Fruit fly (Drosophila melanogaster) whole organism, embryonic: ENCODE data around the gene fusl.

Experiments
- Atf6 ChIP-seq: fragments of 200-800 bp; sonication (Bioruptor generic); IDR thresholded peaks from 2 replicates; pipeline ENCODE4 v1.3.6; 2022; ENCODE audit warnings: missing biosample characterization, missing genetic modification characterization
- Blimp-1 ChIP-seq: fragments of 200-800 bp; sonication (Bioruptor generic); optimal IDR thresholded peaks from 3 replicates; lab custom pipeline; 2018; ENCODE audit warnings: missing biosample characterization, missing genetic modification characterization, mild to moderate bottlenecking, moderate library complexity, missing genetic modification reagents
- CG10209 ChIP-seq: fragments of 200-800 bp; sonication (Bioruptor generic); optimal IDR thresholded peaks from 3 replicates; lab custom pipeline; 2017; ENCODE audit warnings: missing biosample characterization, mild to moderate bottlenecking, missing genetic modification characterization, missing genetic modification reagents
- CG10462 ChIP-seq: fragments of 200-800 bp; sonication (Bioruptor generic); optimal IDR thresholded peaks from 2 replicates; lab custom pipeline; 2016; ENCODE audit warnings: missing biosample characterization, missing genetic modification characterization
- CG11093 ChIP-seq: fragments of 200-800 bp; sonication (Bioruptor generic); IDR thresholded peaks from 3 replicates; pipeline ENCODE4 v1.3.6; 2022; ENCODE audit warnings: missing biosample characterization, missing genetic modification characterization
- CG11398 ChIP-seq: fragments of 200-800 bp; sonication (Bioruptor generic); optimal IDR thresholded peaks from 2 replicates; lab custom pipeline; 2016; ENCODE audit warnings: missing biosample characterization, missing genetic modification characterization
- CG1647 ChIP-seq: fragments of 200-800 bp; sonication (Bioruptor generic); optimal IDR thresholded peaks from 3 replicates; lab custom pipeline; 2016; ENCODE audit warnings: missing biosample characterization, missing genetic modification characterization
- CG17385 ChIP-seq: fragments of 200-800 bp; sonication (Bioruptor generic); optimal IDR thresholded peaks from 3 replicates; lab custom pipeline; 2018; ENCODE audit warnings: missing biosample characterization, mild to moderate bottlenecking, missing genetic modification characterization
- CG2199 ChIP-seq: fragments of 200-800 bp; sonication (Bioruptor generic); IDR thresholded peaks from 3 replicates; pipeline ENCODE4 v1.3.6; 2022; ENCODE audit warnings: missing biosample characterization, missing genetic modification characterization
- CG2712 ChIP-seq: fragments of 200-800 bp; optimal IDR thresholded peaks from 3 replicates; lab custom pipeline; 2019; ENCODE audit warnings: missing biosample characterization, mild to moderate bottlenecking, missing genetic modification characterization, moderate library complexity
- CG2875 ChIP-seq: fragments of 200-800 bp; sonication (Bioruptor generic); optimal IDR thresholded peaks from 2 replicates; lab custom pipeline; 2017; ENCODE audit warnings: missing biosample characterization, mild to moderate bottlenecking, missing genetic modification characterization, missing genetic modification reagents
- CG32772 ChIP-seq: fragments of 200-800 bp; sonication (Bioruptor generic); IDR thresholded peaks from 2 replicates; pipeline ENCODE4 v1.3.6; 2022; ENCODE audit warnings: missing biosample characterization, missing genetic modification characterization
- CG4282 ChIP-seq: fragments of 200-800 bp; sonication (Bioruptor generic); optimal IDR thresholded peaks from 2 replicates; lab custom pipeline; 2016; ENCODE audit warnings: missing biosample characterization, missing genetic modification characterization
- CG4360 ChIP-seq: fragments of 200-800 bp; sonication (Bioruptor generic); IDR thresholded peaks from 2 replicates; pipeline ENCODE4 v1.3.6; 2022; ENCODE audit warnings: missing biosample characterization, missing genetic modification characterization
- CG5180 ChIP-seq: fragments of 200-800 bp; sonication (Bioruptor generic); optimal IDR thresholded peaks from 3 replicates; lab custom pipeline; 2017; ENCODE audit warnings: missing biosample characterization, missing genetic modification characterization, mild to moderate bottlenecking, moderate library complexity, missing genetic modification reagents
- CG5953 ChIP-seq: fragments of 200-800 bp; sonication (Bioruptor generic); IDR thresholded peaks from 2 replicates; pipeline ENCODE4 v1.3.6; 2022; ENCODE audit warnings: missing biosample characterization, missing genetic modification characterization
- CG6272 ChIP-seq: fragments of 200-800 bp; sonication (Bioruptor generic); IDR thresholded peaks from 2 replicates; pipeline ENCODE4 v1.3.6; 2022; ENCODE audit warnings: missing biosample characterization, missing genetic modification characterization
- CG7372 ChIP-seq: fragments of 200-800 bp; sonication (Bioruptor generic); IDR thresholded peaks from 2 replicates; pipeline ENCODE4 v1.3.6; 2022; ENCODE audit warnings: missing biosample characterization, missing genetic modification characterization
- CG8281 ChIP-seq: fragments of 200-800 bp; sonication (Bioruptor generic); optimal IDR thresholded peaks from 2 replicates; lab custom pipeline; 2018; ENCODE audit warnings: missing biosample characterization, mild to moderate bottlenecking, missing genetic modification characterization, moderate library complexity
- CTCF ChIP-seq: fragments of 200-800 bp; sonication (Bioruptor generic); optimal IDR thresholded peaks from 2 replicates; lab custom pipeline; 2017; ENCODE audit warnings: missing biosample characterization, mild to moderate bottlenecking, missing genetic modification characterization, moderate library complexity
- Eip74EF ChIP-seq, 2 experiments: fragments of 200-800 bp in 1 of 2; fragments of >200 bp in 1 of 2; sonication (Bioruptor generic) in 1 of 2; optimal IDR thresholded peaks; 2 replicates each; lab custom pipeline; 2017 to 2019; ENCODE audit warnings: missing biosample characterization in 2 of 2, missing genetic modification characterization in 2 of 2, mild to moderate bottlenecking in 1 of 2, moderate library complexity in 1 of 2
- Fer2 ChIP-seq: fragments of 200-800 bp; sonication (Bioruptor generic); optimal IDR thresholded peaks from 2 replicates; lab custom pipeline; 2018; ENCODE audit warnings: missing biosample characterization, mild to moderate bottlenecking, missing genetic modification characterization, moderate library complexity
- Gsc ChIP-seq: fragments of 200-800 bp; sonication (Bioruptor generic); IDR thresholded peaks from 2 replicates; pipeline ENCODE4 v1.3.6; 2022; ENCODE audit warnings: missing biosample characterization, missing genetic modification characterization
- HHEX ChIP-seq: fragments of 200-800 bp; sonication (Bioruptor generic); optimal IDR thresholded peaks from 3 replicates; lab custom pipeline; 2017; ENCODE audit warnings: missing biosample characterization, mild to moderate bottlenecking, missing genetic modification characterization, missing genetic modification reagents
- HLH3B ChIP-seq: fragments of 200-800 bp; sonication (Bioruptor generic); IDR thresholded peaks from 2 replicates; pipeline ENCODE4 v1.3.6; 2022; ENCODE audit warnings: missing biosample characterization, missing genetic modification characterization
- HmgZ ChIP-seq: fragments of 200-800 bp; sonication (Bioruptor generic); optimal IDR thresholded peaks from 2 replicates; lab custom pipeline; 2018; ENCODE audit warnings: missing biosample characterization, mild to moderate bottlenecking, missing genetic modification characterization
- Hr51 ChIP-seq, 2 experiments: fragments of 200-800 bp; sonication (Bioruptor generic); optimal IDR thresholded peaks; 2 replicates in 1 of 2; 3 replicates in 1 of 2; lab custom pipeline; 2016 to 2018; ENCODE audit warnings: missing biosample characterization in 2 of 2, missing genetic modification characterization in 2 of 2, mild to moderate bottlenecking in 1 of 2, moderate library complexity in 1 of 2
- Hr78 ChIP-seq, 2 experiments: fragments of 200-800 bp in 1 of 2; fragments of >200 bp in 1 of 2; sonication (Bioruptor generic) in 1 of 2; optimal IDR thresholded peaks; 2 replicates each; lab custom pipeline; 2017 to 2019; ENCODE audit warnings: missing biosample characterization in 2 of 2, missing genetic modification characterization in 2 of 2, mild to moderate bottlenecking in 1 of 2, moderate library complexity in 1 of 2
- MBD-R2 ChIP-seq: fragments of 200-800 bp; sonication (Bioruptor generic); IDR thresholded peaks from 2 replicates; pipeline ENCODE4 v1.3.6; 2022; ENCODE audit warnings: missing biosample characterization, missing genetic modification characterization
- Med ChIP-seq: fragments of 200-800 bp; sonication (Bioruptor generic); peaks from one replicate; lab custom pipeline; 2016; ENCODE audit warnings: missing biosample characterization, missing genetic modification characterization, mild to moderate bottlenecking, inconsistent platforms, moderate library complexity
- Pdp1 ChIP-seq, 2 experiments: fragments of 200-800 bp; sonication (Bioruptor generic); optimal IDR thresholded peaks; 3 replicates each; lab custom pipeline; 2016; ENCODE audit warnings: missing biosample characterization in 2 of 2, missing genetic modification characterization in 2 of 2, mild to moderate bottlenecking in 1 of 2, moderate library complexity in 1 of 2
- TFAM ChIP-seq: fragments of 200-800 bp; sonication (Bioruptor generic); optimal IDR thresholded peaks from 2 replicates; lab custom pipeline; 2017; ENCODE audit warnings: missing biosample characterization, missing genetic modification characterization, inconsistent platforms
- al ChIP-seq: fragments of 200-800 bp; sonication (Bioruptor generic); IDR thresholded peaks from 2 replicates; pipeline ENCODE4 v1.3.6; 2022; ENCODE audit warnings: missing biosample characterization, missing genetic modification characterization
- aop ChIP-seq: fragments of 200-800 bp; sonication (Bioruptor generic); IDR thresholded peaks from 2 replicates; pipeline ENCODE4 v1.3.6; 2022; ENCODE audit warnings: missing biosample characterization, missing genetic modification characterization
- cg ChIP-seq: fragments of 200-800 bp; sonication (Bioruptor generic); optimal IDR thresholded peaks from 3 replicates; lab custom pipeline; 2019; ENCODE audit warnings: missing biosample characterization, mild to moderate bottlenecking, missing genetic modification characterization, moderate library complexity
- corto ChIP-seq: fragments of 200-800 bp; sonication (Bioruptor generic); optimal IDR thresholded peaks from 2 replicates; lab custom pipeline; 2016; ENCODE audit warnings: missing biosample characterization, mild to moderate bottlenecking, missing genetic modification characterization, moderate library complexity
- fd102C ChIP-seq: fragments of 200-800 bp; sonication (Bioruptor generic); optimal IDR thresholded peaks from 2 replicates; lab custom pipeline; 2018; ENCODE audit warnings: missing biosample characterization, mild to moderate bottlenecking, missing genetic modification characterization, moderate library complexity
- ftz-f1 ChIP-seq: fragments of 200-800 bp; sonication (Bioruptor generic); optimal IDR thresholded peaks from 2 replicates; lab custom pipeline; 2016; ENCODE audit warnings: missing biosample characterization, missing genetic modification characterization
- grau ChIP-seq: fragments of 200-800 bp; optimal IDR thresholded peaks from 3 replicates; lab custom pipeline; 2019; ENCODE audit warnings: missing biosample characterization, mild to moderate bottlenecking, missing genetic modification characterization, moderate library complexity
- lilli ChIP-seq: fragments of 200-800 bp; sonication (Bioruptor generic); optimal IDR thresholded peaks from 3 replicates; lab custom pipeline; 2016; ENCODE audit warnings: missing biosample characterization, missing genetic modification characterization
- nerfin-2 ChIP-seq: fragments of 200-800 bp; sonication (Bioruptor generic); IDR thresholded peaks from 2 replicates; pipeline ENCODE4 v1.3.6; 2022; ENCODE audit warnings: missing biosample characterization, missing genetic modification characterization; ENCODE audit not compliant: partially characterized antibody
- pan ChIP-seq, 4 experiments: fragments of >200 bp in 3 of 4; fragments of 200-800 bp in 1 of 4; sonication (Bioruptor generic) in 1 of 4; optimal IDR thresholded peaks in 3 of 4; IDR thresholded peaks in 1 of 4; 2 replicates each; pipeline versions ENCODE4 v1.3.6 to Lab custom; 2017 to 2022; ENCODE audit warnings: missing biosample characterization in 2 of 4, missing genetic modification characterization in 2 of 4, mixed read lengths in 1 of 4
- sc ChIP-seq, 3 experiments: fragments of >200 bp in 2 of 3; fragments of 200-800 bp in 1 of 3; sonication (Bioruptor generic) in 1 of 3; optimal IDR thresholded peaks; 2 replicates in 2 of 3; 3 replicates in 1 of 3; lab custom pipeline; 2017; ENCODE audit warnings: mild to moderate bottlenecking in 1 of 3, missing biosample characterization in 1 of 3, missing genetic modification characterization in 1 of 3, missing genetic modification reagents in 1 of 3
- sqz ChIP-seq: fragments of 200-800 bp; sonication (Bioruptor generic); optimal IDR thresholded peaks from 3 replicates; lab custom pipeline; 2018; ENCODE audit warnings: missing biosample characterization, mild to moderate bottlenecking, missing genetic modification characterization
- ssp ChIP-seq: fragments of 200-800 bp; sonication (Bioruptor generic); IDR thresholded peaks from 2 replicates; pipeline ENCODE4 v1.3.6; 2022; ENCODE audit warnings: missing biosample characterization, missing genetic modification characterization
- tin ChIP-seq: fragments of 200-800 bp; sonication (Bioruptor generic); optimal IDR thresholded peaks from 3 replicates; lab custom pipeline; 2016; ENCODE audit warnings: missing biosample characterization, missing genetic modification characterization
- zfh2 ChIP-seq: fragments of 200-800 bp; sonication (Bioruptor generic); optimal IDR thresholded peaks from 2 replicates; lab custom pipeline; 2016; ENCODE audit warnings: missing biosample characterization, missing genetic modification characterization

The fusl gene

dm6 chr2L:5306373-5306997 lies 31.4 kb downstream of the fusl start (continued):
- TF ChIP-seq CG10462 (GFP tag; lab: Kevin White, UChicago) (no peak), CTCF (GFP tag; lab: Kevin White, UChicago) (peak; percentile 23), lilli (GFP tag; lab: Kevin White, UChicago) (no peak), nerfin-2 (GFP tag; lab: Robert Waterston, UW) (no peak), cg (GFP tag; lab: Kevin White, UChicago) (peak; percentile 90), CG32772 (GFP tag; lab: Robert Waterston, UW) (no peak), CG1647 (GFP tag; lab: Kevin White, UChicago) (no peak), Pdp1 (GFP tag; optimal IDR thresholded peaks at IDR 0.05; lab: Kevin White, UChicago) (peak in 1 of 2 experiments; percentile 91), MBD-R2 (0 out of 2 replicates have a peak, but pooled peaks have one; percentile 23), HLH3B (GFP tag; lab: Robert Waterston, UW) (no peak), pan (optimal IDR thresholded peaks at IDR 0.05; lab: Kevin White, UChicago) (no peak), pan (GFP tag; optimal IDR thresholded peaks at IDR 0.05 in 1 of 2, IDR thresholded peaks at IDR 0.05 in 1 of 2) (peak in 1 of 2 experiments; percentile 15), Fer2 (tag; lab: Kevin White, UChicago) (no peak), corto (GFP tag; lab: Kevin White, UChicago) (no peak), Hr78 (GFP tag; optimal IDR thresholded peaks at IDR 0.05; lab: Kevin White, UChicago) (peak in 1 of 2 experiments; percentile 10), sqz (GFP tag; lab: Kevin White, UChicago) (no peak), Eip74EF (GFP tag; optimal IDR thresholded peaks at IDR 0.05; lab: Kevin White, UChicago) (no peak), CG2199 (GFP tag; lab: Robert Waterston, UW) (0 out of 3 replicates have a peak, but pooled peaks have one; percentile 48), CG10209 (GFP tag; lab: Kevin White, UChicago) (no peak), sc (optimal IDR thresholded peaks at IDR 0.05; lab: Kevin White, UChicago) (no peak), sc (GFP tag; optimal IDR thresholded peaks at IDR 0.05; lab: Kevin White, UChicago) (no peak), CG11093 (GFP tag; lab: Robert Waterston, UW) (no peak), Blimp-1 (GFP tag; lab: Kevin White, UChicago) (peak; percentile 18), tin (GFP tag; lab: Kevin White, UChicago) (no peak), ftz-f1 (peak; percentile 59)

dm6 chr2L:5305240-5305875 lies 32.5 kb downstream of the fusl start:
- no peak for TF ChIP-seq al (GFP tag; lab: Robert Waterston, UW)
- peak; percentile 100 for TF ChIP-seq CG5180 (GFP tag; lab: Kevin White, UChicago)
- no peak for TF ChIP-seq CG17385
- no peak for TF ChIP-seq Hr51 (GFP tag; optimal IDR thresholded peaks at IDR 0.05; lab: Kevin White, UChicago)
- TF ChIP-seq CG11398 (GFP tag; lab: Kevin White, UChicago), result no peak
- TF ChIP-seq CG7372 (GFP tag; lab: Robert Waterston, UW), result no peak
- TF ChIP-seq CG4282 (GFP tag; lab: Kevin White, UChicago), result no peak
- TF ChIP-seq grau (tag; lab: Kevin White, UChicago), result no peak
- peak; percentile 71 for TF ChIP-seq Med (GFP tag; lab: Kevin White, UChicago)
- TF ChIP-seq TFAM (GFP tag; lab: Kevin White, UChicago), result no peak
- peak; percentile 29; the same call in 1 of the 2 replicates for TF ChIP-seq CG4360
- TF ChIP-seq fd102C (GFP tag; lab: Kevin White, UChicago), result no peak
- peak; percentile 16 for TF ChIP-seq HmgZ (tag; lab: Kevin White, UChicago)
- TF ChIP-seq CG6272 (GFP tag; lab: Robert Waterston, UW), result no peak
- TF ChIP-seq CG2875, result peak; percentile 1
- TF ChIP-seq CG2712 (tag; lab: Kevin White, UChicago), result no peak
- TF ChIP-seq Gsc, result no peak
- no peak for TF ChIP-seq HHEX
- no peak for TF ChIP-seq Atf6 (GFP tag; lab: Robert Waterston, UW)
- no peak for TF ChIP-seq aop (GFP tag; lab: Robert Waterston, UW)
- TF ChIP-seq ssp (GFP tag; lab: Robert Waterston, UW), result no peak
- TF ChIP-seq corto (GFP tag; lab: Kevin White, UChicago), result peak; percentile 87
- TF ChIP-seq CG8281, result no peak
- no peak for TF ChIP-seq CG5953 (GFP tag; lab: Robert Waterston, UW)
- no peak for TF ChIP-seq zfh2
